Fruit fly (Drosophila melanogaster) whole organism, embryonic: ENCODE data around the gene CG7367.

Source experiments
- Ada2b ChIP-seq: fragments of 200-800 bp; sonication (Bioruptor generic); IDR thresholded peaks from 2 replicates; pipeline ENCODE4 v1.3.6; 2022; ENCODE audit warnings: missing biosample characterization, missing genetic modification characterization
- Aef1 ChIP-seq: fragments of 200-800 bp; sonication (Bioruptor generic); IDR thresholded peaks from 3 replicates; pipeline ENCODE4 v1.3.6; 2022; ENCODE audit warnings: missing biosample characterization, missing genetic modification characterization
- B-H2 ChIP-seq: fragments of 200-800 bp; sonication (Bioruptor generic); optimal IDR thresholded peaks from 2 replicates; lab custom pipeline; 2018; ENCODE audit warnings: missing biosample characterization, mild to moderate bottlenecking, missing genetic modification characterization
- BEAF-32 ChIP-seq: fragments of 200-800 bp; sonication (Bioruptor generic); optimal IDR thresholded peaks from 3 replicates; lab custom pipeline; 2017; ENCODE audit warnings: missing biosample characterization, missing genetic modification characterization, mild to moderate bottlenecking, moderate library complexity, missing genetic modification reagents
- Blimp-1 ChIP-seq: fragments of 200-800 bp; sonication (Bioruptor generic); optimal IDR thresholded peaks from 3 replicates; lab custom pipeline; 2018; ENCODE audit warnings: missing biosample characterization, missing genetic modification characterization, mild to moderate bottlenecking, moderate library complexity, missing genetic modification reagents
- BtbVII ChIP-seq: fragments of 200-800 bp; sonication (Bioruptor generic); optimal IDR thresholded peaks from 3 replicates; lab custom pipeline; 2017; ENCODE audit warnings: missing biosample characterization, mild to moderate bottlenecking, missing genetic modification characterization
- CG11504 ChIP-seq: fragments of 200-800 bp; sonication (Bioruptor generic); optimal IDR thresholded peaks from 3 replicates; lab custom pipeline; 2019; ENCODE audit warnings: missing biosample characterization, mild to moderate bottlenecking, missing genetic modification characterization, moderate library complexity
- CG11696 ChIP-seq: fragments of 200-800 bp; sonication (Bioruptor generic); IDR thresholded peaks from 2 replicates; pipeline ENCODE4 v1.3.6; 2022; ENCODE audit warnings: missing biosample characterization, missing genetic modification characterization
- CG12219 ChIP-seq: fragments of 200-800 bp; sonication (Bioruptor generic); optimal IDR thresholded peaks from 3 replicates; lab custom pipeline; 2018; ENCODE audit warnings: missing biosample characterization, mild to moderate bottlenecking, missing genetic modification characterization
- CG14014 ChIP-seq: fragments of 200-800 bp; sonication (Bioruptor generic); IDR thresholded peaks from 2 replicates; pipeline ENCODE4 v1.3.6; 2022; ENCODE audit warnings: missing biosample characterization, missing genetic modification characterization
- CG14710 ChIP-seq: fragments of 200-800 bp; sonication (Bioruptor generic); optimal IDR thresholded peaks from 3 replicates; lab custom pipeline; 2019; ENCODE audit warnings: missing biosample characterization, mild to moderate bottlenecking, missing genetic modification characterization, moderate library complexity
- CG15601 ChIP-seq: fragments of 200-800 bp; sonication (Bioruptor generic); optimal IDR thresholded peaks from 3 replicates; lab custom pipeline; 2019; ENCODE audit warnings: missing biosample characterization, mild to moderate bottlenecking, missing genetic modification characterization, moderate library complexity
- CG16863 ChIP-seq: fragments of 200-800 bp; sonication (Bioruptor generic); optimal IDR thresholded peaks from 3 replicates; lab custom pipeline; 2016; ENCODE audit warnings: missing biosample characterization, missing genetic modification characterization
- CG17361 ChIP-seq: fragments of 200-800 bp; sonication (Bioruptor generic); IDR thresholded peaks from 3 replicates; pipeline ENCODE4 v1.3.6; 2022; ENCODE audit warnings: missing biosample characterization, missing genetic modification characterization
- CG18599 ChIP-seq: fragments of 200-800 bp; sonication (Bioruptor generic); optimal IDR thresholded peaks from 3 replicates; lab custom pipeline; 2017; ENCODE audit warnings: missing biosample characterization, missing genetic modification characterization, mild to moderate bottlenecking, moderate library complexity, missing genetic modification reagents
- CG18764 ChIP-seq: fragments of 200-800 bp; sonication (Bioruptor generic); optimal IDR thresholded peaks from 3 replicates; lab custom pipeline; 2016; ENCODE audit warnings: missing biosample characterization, missing genetic modification characterization
- CG2199 ChIP-seq: fragments of 200-800 bp; sonication (Bioruptor generic); IDR thresholded peaks from 3 replicates; pipeline ENCODE4 v1.3.6; 2022; ENCODE audit warnings: missing biosample characterization, missing genetic modification characterization
- CG2678 ChIP-seq: fragments of 200-800 bp; sonication (Bioruptor generic); optimal IDR thresholded peaks from 3 replicates; lab custom pipeline; 2019; ENCODE audit warnings: missing biosample characterization, mild to moderate bottlenecking, missing genetic modification characterization, moderate library complexity
- CG2712 ChIP-seq: fragments of 200-800 bp; optimal IDR thresholded peaks from 3 replicates; lab custom pipeline; 2019; ENCODE audit warnings: missing biosample characterization, mild to moderate bottlenecking, missing genetic modification characterization, moderate library complexity
- CG6689 ChIP-seq: fragments of 200-800 bp; sonication (Bioruptor generic); IDR thresholded peaks from 2 replicates; pipeline ENCODE4 v1.3.6; 2022; ENCODE audit warnings: missing biosample characterization, missing genetic modification characterization
- CG6791 ChIP-seq: fragments of 200-800 bp; sonication (Bioruptor generic); IDR thresholded peaks from 3 replicates; pipeline ENCODE4 v1.3.6; 2022; ENCODE audit warnings: missing biosample characterization, missing genetic modification characterization; ENCODE audit not compliant: partially characterized antibody
- CkIIα-i1 ChIP-seq: fragments of 200-800 bp; sonication (Bioruptor generic); IDR thresholded peaks from 2 replicates; pipeline ENCODE4 v1.3.6; 2022; ENCODE audit warnings: missing biosample characterization, missing genetic modification characterization
- Hmx ChIP-seq: fragments of 200-800 bp; sonication (Bioruptor generic); optimal IDR thresholded peaks from 2 replicates; lab custom pipeline; 2016; ENCODE audit warnings: missing biosample characterization, missing genetic modification characterization
- Mrtf ChIP-seq: fragments of 200-800 bp; sonication (Bioruptor generic); IDR thresholded peaks from 3 replicates; pipeline ENCODE4 v1.3.6; 2022; ENCODE audit warnings: missing biosample characterization, missing genetic modification characterization
- Neu2 ChIP-seq: fragments of 200-800 bp; sonication (Bioruptor generic); optimal IDR thresholded peaks from 3 replicates; lab custom pipeline; 2016; ENCODE audit warnings: missing biosample characterization, missing genetic modification characterization, borderline replicate concordance
- Oli ChIP-seq: fragments of 200-800 bp; sonication (Bioruptor generic); optimal IDR thresholded peaks from 2 replicates; lab custom pipeline; 2018; ENCODE audit warnings: missing biosample characterization, mild to moderate bottlenecking, missing genetic modification characterization, moderate library complexity
- Sox100B ChIP-seq: fragments of 200-800 bp; sonication (Bioruptor generic); optimal IDR thresholded peaks from 3 replicates; lab custom pipeline; 2018; ENCODE audit warnings: missing biosample characterization, mild to moderate bottlenecking, missing genetic modification characterization
- Sox102F ChIP-seq: fragments of 200-800 bp; sonication (Bioruptor generic); optimal IDR thresholded peaks from 2 replicates; lab custom pipeline; 2018; ENCODE audit warnings: missing biosample characterization, mild to moderate bottlenecking, missing genetic modification characterization, moderate library complexity
- Tbp ChIP-seq: fragments of >200 bp; optimal IDR thresholded peaks from 2 replicates; lab custom pipeline; 2018; ENCODE audit warnings: missing biosample characterization, missing genetic modification characterization
- Xrp1 ChIP-seq: fragments of 200-800 bp; sonication (Bioruptor generic); IDR thresholded peaks from 2 replicates; pipeline ENCODE4 v1.3.6; 2022; ENCODE audit warnings: missing biosample characterization, missing genetic modification characterization
- az2 ChIP-seq: fragments of 200-800 bp; sonication (Bioruptor generic); optimal IDR thresholded peaks from 3 replicates; lab custom pipeline; 2016; ENCODE audit warnings: missing biosample characterization, missing genetic modification characterization
- gcm2 ChIP-seq: fragments of 200-800 bp; sonication (Bioruptor generic); optimal IDR thresholded peaks from 2 replicates; lab custom pipeline; 2016; ENCODE audit warnings: missing biosample characterization, missing genetic modification characterization
- gem ChIP-seq: fragments of 200-800 bp; sonication (Bioruptor generic); optimal IDR thresholded peaks from 2 replicates; lab custom pipeline; 2019; ENCODE audit warnings: missing biosample characterization, mild to moderate bottlenecking, missing genetic modification characterization, moderate library complexity
- grau ChIP-seq: fragments of 200-800 bp; optimal IDR thresholded peaks from 3 replicates; lab custom pipeline; 2019; ENCODE audit warnings: missing biosample characterization, mild to moderate bottlenecking, missing genetic modification characterization, moderate library complexity
- hkb ChIP-seq, 2 experiments: fragments of 200-800 bp in 1 of 2; fragments of >200 bp in 1 of 2; sonication (Bioruptor generic) in 1 of 2; IDR thresholded peaks in 1 of 2; optimal IDR thresholded peaks in 1 of 2; 2 replicates each; pipeline versions ENCODE4 v1.3.6 to Lab custom; 2017 to 2022; ENCODE audit warnings: missing biosample characterization in 1 of 2, missing genetic modification characterization in 1 of 2
- jigr1 ChIP-seq: fragments of 200-800 bp; sonication (Bioruptor generic); IDR thresholded peaks from 3 replicates; pipeline ENCODE4 v1.3.6; 2022; ENCODE audit warnings: missing biosample characterization, missing genetic modification characterization
- kah ChIP-seq: fragments of 200-800 bp; sonication (Bioruptor generic); optimal IDR thresholded peaks from 2 replicates; lab custom pipeline; 2018; ENCODE audit warnings: missing biosample characterization, mild to moderate bottlenecking, missing genetic modification characterization
- lab ChIP-seq: fragments of 200-800 bp; sonication (Bioruptor generic); optimal IDR thresholded peaks from 3 replicates; lab custom pipeline; 2017; ENCODE audit warnings: missing biosample characterization, missing genetic modification characterization, mild to moderate bottlenecking, moderate library complexity, missing genetic modification reagents
- nmo ChIP-seq: fragments of 200-800 bp; sonication (Bioruptor generic); optimal IDR thresholded peaks from 2 replicates; lab custom pipeline; 2018; ENCODE audit warnings: missing biosample characterization, mild to moderate bottlenecking, missing genetic modification characterization, moderate library complexity
- phol ChIP-seq: fragments of 200-800 bp; sonication (Bioruptor generic); optimal IDR thresholded peaks from 3 replicates; lab custom pipeline; 2018; ENCODE audit warnings: missing biosample characterization, mild to moderate bottlenecking, missing genetic modification characterization, moderate library complexity
- ranshi ChIP-seq: fragments of 200-800 bp; sonication (Bioruptor generic); IDR thresholded peaks from 2 replicates; pipeline ENCODE4 v1.3.6; 2022; ENCODE audit warnings: missing biosample characterization, missing genetic modification characterization
- row ChIP-seq: fragments of 200-800 bp; sonication (Bioruptor generic); IDR thresholded peaks from 3 replicates; pipeline ENCODE4 v1.3.6; 2022; ENCODE audit warnings: missing biosample characterization, missing genetic modification characterization
- sim ChIP-seq: fragments of 200-800 bp; sonication (Bioruptor generic); IDR thresholded peaks from 2 replicates; pipeline ENCODE4 v1.3.6; 2022; ENCODE audit warnings: missing biosample characterization, missing genetic modification characterization
- sisA ChIP-seq: fragments of 200-800 bp; sonication (Bioruptor generic); IDR thresholded peaks from 2 replicates; pipeline ENCODE4 v1.3.6; 2022; ENCODE audit warnings: missing biosample characterization, missing genetic modification characterization
- so ChIP-seq: fragments of 200-800 bp; sonication (Bioruptor generic); IDR thresholded peaks from 3 replicates; pipeline ENCODE4 v1.3.6; 2022; ENCODE audit warnings: missing biosample characterization, missing genetic modification characterization
- twi ChIP-seq: fragments of 200-800 bp; optimal IDR thresholded peaks from 2 replicates; lab custom pipeline; 2019; ENCODE audit warnings: missing biosample characterization, mild to moderate bottlenecking, missing genetic modification characterization, moderate library complexity

The CG7367 gene

dm6 chr2L:7997290-7998079, 42.1 kb downstream of the CG7367 start (continued):
- TF ChIP-seq CG2678 = peak; percentile 47
- TF ChIP-seq grau (tag; lab: Kevin White, UChicago) = peak; percentile 31
- TF ChIP-seq CG2712 (tag; lab: Kevin White, UChicago) = peak; percentile 59
- TF ChIP-seq gem (tag; lab: Kevin White, UChicago) = peak; percentile 29
- TF ChIP-seq CG15601 (tag; lab: Kevin White, UChicago) = peak; percentile 5
- TF ChIP-seq CG6689 = 0 out of 2 replicates have a peak, but pooled peaks have one; percentile 24
- no peak for TF ChIP-seq kah (GFP tag; lab: Kevin White, UChicago)
- no peak for TF ChIP-seq CG6791 (GFP tag; lab: Robert Waterston, UW)
- TF ChIP-seq lab (GFP tag; lab: Kevin White, UChicago) = peak; percentile 38
- TF ChIP-seq CG17361 = peak; percentile 60; the same call in 2 of the 3 replicates
- TF ChIP-seq ranshi (GFP tag; lab: Robert Waterston, UW) = 0 out of 2 replicates have a peak, but pooled peaks have one; percentile 14
- peak; percentile 24 for TF ChIP-seq CG18764 (GFP tag; lab: Kevin White, UChicago)
- TF ChIP-seq CG11504 (tag; lab: Kevin White, UChicago) = peak; percentile 59
- peak; percentile 57 for TF ChIP-seq phol
- no peak for TF ChIP-seq BEAF-32
- TF ChIP-seq hkb (optimal IDR thresholded peaks at IDR 0.05; lab: Kevin White, UChicago) = no peak
- 0 out of 2 replicates have a peak, but pooled peaks have one; percentile 39 for TF ChIP-seq hkb (GFP tag; IDR thresholded peaks at IDR 0.05; lab: Robert Waterston, UW)
- TF ChIP-seq row = 0 out of 3 replicates have a peak, but pooled peaks have one; percentile 15
- TF ChIP-seq Xrp1 = peak; percentile 59; the same call in 1 of the 2 replicates
- TF ChIP-seq CG2199 = 0 out of 3 replicates have a peak, but pooled peaks have one; percentile 18
- peak; percentile 43 for TF ChIP-seq nmo (GFP tag; lab: Kevin White, UChicago)
- peak; percentile 35 for TF ChIP-seq CG14710 (tag; lab: Kevin White, UChicago)
- TF ChIP-seq Sox100B (GFP tag; lab: Kevin White, UChicago) = peak; percentile 25
- TF ChIP-seq Blimp-1 = peak; percentile 44

dm6 chr2L:7993984-7994854, 45.4 kb downstream of the CG7367 start, which contains the start of gene pes:
pes (minus strand) TSS chr2L:7994184.
- TF ChIP-seq CG18599 (GFP tag; lab: Kevin White, UChicago) (peak; percentile 97), CG14014 (GFP tag; lab: Robert Waterston, UW) (peak; percentile 85), CG11696 (GFP tag; lab: Robert Waterston, UW) (peak; percentile 81), sisA (GFP tag; lab: Robert Waterston, UW) (peak; percentile 95), CG16863 (peak; percentile 72), Oli (tag; lab: Kevin White, UChicago) (peak; percentile 84), so (GFP tag; lab: Robert Waterston, UW) (peak; percentile 94), Aef1 (GFP tag; lab: Robert Waterston, UW) (peak; percentile 92), BtbVII (GFP tag; lab: Kevin White, UChicago) (peak; percentile 96), CkIIα-i1 (peak; percentile 50; the same call in 1 of the 2 replicates), az2 (GFP tag; lab: Kevin White, UChicago) (peak; percentile 86), Neu2 (GFP tag; lab: Kevin White, UChicago) (peak; percentile 62), Hmx (GFP tag; lab: Kevin White, UChicago) (peak; percentile 88), gcm2 (GFP tag; lab: Kevin White, UChicago) (no peak), Tbp (GFP tag; lab: Kevin White, UChicago) (no peak), sim (GFP tag; lab: Robert Waterston, UW) (0 out of 2 replicates have a peak, but pooled peaks have one; percentile 11), B-H2 (GFP tag; lab: Kevin White, UChicago) (peak; percentile 65), twi (tag; lab: Kevin White, UChicago) (peak; percentile 65), Mrtf (no peak), Ada2b (GFP tag; lab: Robert Waterston, UW) (peak; percentile 89), CG12219 (GFP tag; lab: Kevin White, UChicago) (peak; percentile 20), jigr1 (GFP tag; lab: Robert Waterston, UW) (peak; percentile 72; the same call in 1 of the 3 replicates), Sox102F (GFP tag; lab: Kevin White, UChicago) (peak; percentile 88)
